Fruit fly (Drosophila melanogaster) whole organism, embryonic: Measurements from ENCODE around the gene CG10011.

Source experiments
- Asciz ChIP-seq: fragments of 200-800 bp; sonication (Bioruptor generic); optimal IDR thresholded peaks from 2 replicates; lab custom pipeline; 2017; ENCODE audit warnings: missing biosample characterization, mild to moderate bottlenecking, missing genetic modification characterization, missing genetic modification reagents
- CG10462 ChIP-seq: fragments of 200-800 bp; sonication (Bioruptor generic); optimal IDR thresholded peaks from 2 replicates; lab custom pipeline; 2016; ENCODE audit warnings: missing biosample characterization, missing genetic modification characterization
- CG11695 ChIP-seq: fragments of 200-800 bp; sonication (Bioruptor generic); IDR thresholded peaks from 3 replicates; pipeline ENCODE4 v1.3.6; 2022; ENCODE audit warnings: missing biosample characterization, missing genetic modification characterization
- CG11723 ChIP-seq: fragments of 200-800 bp; sonication (Bioruptor generic); optimal IDR thresholded peaks from 2 replicates; lab custom pipeline; 2017; ENCODE audit warnings: missing biosample characterization, mild to moderate bottlenecking, missing genetic modification characterization
- CG12236 ChIP-seq: fragments of 200-800 bp; sonication (Bioruptor generic); optimal IDR thresholded peaks from 2 replicates; lab custom pipeline; 2016; ENCODE audit warnings: missing biosample characterization, missing genetic modification characterization
- CG1792 ChIP-seq: fragments of 200-800 bp; sonication (Bioruptor generic); optimal IDR thresholded peaks from 2 replicates; lab custom pipeline; 2016; ENCODE audit warnings: missing biosample characterization, missing genetic modification characterization
- CG2120 ChIP-seq: fragments of 200-800 bp; sonication (Bioruptor generic); optimal IDR thresholded peaks from 3 replicates; lab custom pipeline; 2016; ENCODE audit warnings: missing biosample characterization, missing genetic modification characterization
- CG3163 ChIP-seq: fragments of 200-800 bp; sonication (Bioruptor generic); optimal IDR thresholded peaks from 3 replicates; lab custom pipeline; 2016; ENCODE audit warnings: missing biosample characterization, missing genetic modification characterization
- CG3281 ChIP-seq: fragments of 200-800 bp; sonication (Bioruptor generic); optimal IDR thresholded peaks from 3 replicates; lab custom pipeline; 2017; ENCODE audit warnings: missing biosample characterization, mild to moderate bottlenecking, missing genetic modification characterization
- CG5180 ChIP-seq: fragments of 200-800 bp; sonication (Bioruptor generic); optimal IDR thresholded peaks from 3 replicates; lab custom pipeline; 2017; ENCODE audit warnings: missing biosample characterization, missing genetic modification characterization, mild to moderate bottlenecking, moderate library complexity, missing genetic modification reagents
- CG6791 ChIP-seq: fragments of 200-800 bp; sonication (Bioruptor generic); IDR thresholded peaks from 3 replicates; pipeline ENCODE4 v1.3.6; 2022; ENCODE audit warnings: missing biosample characterization, missing genetic modification characterization; ENCODE audit not compliant: partially characterized antibody
- CG7745 ChIP-seq: fragments of 200-800 bp; sonication (Bioruptor generic); optimal IDR thresholded peaks from 2 replicates; lab custom pipeline; 2018; ENCODE audit warnings: missing biosample characterization, mild to moderate bottlenecking, missing genetic modification characterization, moderate library complexity
- CG7963 ChIP-seq: fragments of 200-800 bp; sonication (Bioruptor generic); IDR thresholded peaks from 3 replicates; pipeline ENCODE4 v1.3.6; 2022; ENCODE audit warnings: missing biosample characterization, missing genetic modification characterization; ENCODE audit not compliant: partially characterized antibody
- CG8924 ChIP-seq: fragments of 200-800 bp; optimal IDR thresholded peaks from 3 replicates; lab custom pipeline; 2019; ENCODE audit warnings: missing biosample characterization, mild to moderate bottlenecking, missing genetic modification characterization, moderate library complexity
- CG9797 ChIP-seq: fragments of 200-800 bp; sonication (Bioruptor generic); optimal IDR thresholded peaks from 3 replicates; lab custom pipeline; 2018; ENCODE audit warnings: missing biosample characterization, mild to moderate bottlenecking, missing genetic modification characterization
- CTCF ChIP-seq: fragments of 200-800 bp; sonication (Bioruptor generic); optimal IDR thresholded peaks from 2 replicates; lab custom pipeline; 2017; ENCODE audit warnings: missing biosample characterization, mild to moderate bottlenecking, missing genetic modification characterization, moderate library complexity
- D19B ChIP-seq: fragments of 200-800 bp; sonication (Bioruptor generic); optimal IDR thresholded peaks from 2 replicates; lab custom pipeline; 2017; ENCODE audit warnings: missing biosample characterization, mild to moderate bottlenecking, missing genetic modification characterization
- Deaf1 ChIP-seq: fragments of 200-800 bp; optimal IDR thresholded peaks from 3 replicates; lab custom pipeline; 2019; ENCODE audit warnings: missing biosample characterization, mild to moderate bottlenecking, missing genetic modification characterization, moderate library complexity
- Doc2 ChIP-seq: fragments of 200-800 bp; sonication (Bioruptor generic); IDR thresholded peaks from 2 replicates; pipeline ENCODE4 v1.3.6; 2022; ENCODE audit warnings: missing biosample characterization, missing genetic modification characterization
- ERR ChIP-seq: fragments of 200-800 bp; sonication (Bioruptor generic); optimal IDR thresholded peaks from 2 replicates; lab custom pipeline; 2016; ENCODE audit warnings: missing biosample characterization, missing genetic modification characterization
- Eip74EF ChIP-seq, 2 experiments: fragments of 200-800 bp in 1 of 2; fragments of >200 bp in 1 of 2; sonication (Bioruptor generic) in 1 of 2; optimal IDR thresholded peaks; 2 replicates each; lab custom pipeline; 2017 to 2019; ENCODE audit warnings: missing biosample characterization in 2 of 2, missing genetic modification characterization in 2 of 2, mild to moderate bottlenecking in 1 of 2, moderate library complexity in 1 of 2
- Gsc ChIP-seq: fragments of 200-800 bp; sonication (Bioruptor generic); IDR thresholded peaks from 2 replicates; pipeline ENCODE4 v1.3.6; 2022; ENCODE audit warnings: missing biosample characterization, missing genetic modification characterization
- Gug ChIP-seq: fragments of 200-800 bp; sonication (Bioruptor generic); IDR thresholded peaks from 4 replicates; pipeline ENCODE4 v1.3.6; 2022; ENCODE audit warnings: missing biosample characterization, missing genetic modification characterization
- Med ChIP-seq: fragments of 200-800 bp; sonication (Bioruptor generic); peaks from one replicate; lab custom pipeline; 2016; ENCODE audit warnings: missing biosample characterization, missing genetic modification characterization, mild to moderate bottlenecking, inconsistent platforms, moderate library complexity
- NFAT ChIP-seq: fragments of 200-800 bp; sonication (Bioruptor generic); IDR thresholded peaks from 2 replicates; pipeline ENCODE4 v1.3.6; 2022; ENCODE audit warnings: missing biosample characterization, missing genetic modification characterization
- Optix ChIP-seq: fragments of 200-800 bp; sonication (Bioruptor generic); IDR thresholded peaks from 3 replicates; pipeline ENCODE4 v1.3.6; 2022; ENCODE audit warnings: missing biosample characterization, missing genetic modification characterization
- Pdp1 ChIP-seq, 2 experiments: fragments of 200-800 bp; sonication (Bioruptor generic); optimal IDR thresholded peaks; 3 replicates each; lab custom pipeline; 2016; ENCODE audit warnings: missing biosample characterization in 2 of 2, missing genetic modification characterization in 2 of 2, mild to moderate bottlenecking in 1 of 2, moderate library complexity in 1 of 2
- Trl ChIP-seq, 3 experiments: fragments of >200 bp in 2 of 3; fragments of 200-800 bp in 1 of 3; sonication (Bioruptor generic) in 1 of 3; optimal IDR thresholded peaks; 2 replicates in 1 of 3; 3 replicates in 2 of 3; lab custom pipeline; 2016 to 2017; ENCODE audit warnings: missing biosample characterization in 1 of 3, missing genetic modification characterization in 1 of 3
- ap ChIP-seq: fragments of 200-800 bp; sonication (Bioruptor generic); IDR thresholded peaks from 2 replicates; pipeline ENCODE4 v1.3.6; 2022; ENCODE audit warnings: missing biosample characterization, missing genetic modification characterization
- bowl ChIP-seq: fragments of 200-800 bp; sonication (Bioruptor generic); IDR thresholded peaks from 2 replicates; pipeline ENCODE4 v1.3.6; 2022; ENCODE audit warnings: missing biosample characterization, missing genetic modification characterization
- ci ChIP-seq: fragments of 200-800 bp; sonication (Bioruptor generic); IDR thresholded peaks from 3 replicates; pipeline ENCODE4 v1.3.6; 2022; ENCODE audit warnings: missing biosample characterization, missing genetic modification characterization
- cwo ChIP-seq: fragments of 200-800 bp; sonication (Bioruptor generic); optimal IDR thresholded peaks from 3 replicates; lab custom pipeline; 2017; ENCODE audit warnings: missing biosample characterization, missing genetic modification characterization, mild to moderate bottlenecking, moderate library complexity, missing genetic modification reagents
- gem ChIP-seq: fragments of 200-800 bp; sonication (Bioruptor generic); optimal IDR thresholded peaks from 2 replicates; lab custom pipeline; 2019; ENCODE audit warnings: missing biosample characterization, mild to moderate bottlenecking, missing genetic modification characterization, moderate library complexity
- hbn ChIP-seq: fragments of 200-800 bp; sonication (Bioruptor generic); IDR thresholded peaks from 2 replicates; pipeline ENCODE4 v1.3.6; 2022; ENCODE audit warnings: missing biosample characterization, missing genetic modification characterization; ENCODE audit not compliant: partially characterized antibody
- her ChIP-seq: fragments of 200-800 bp; sonication (Bioruptor generic); optimal IDR thresholded peaks from 2 replicates; lab custom pipeline; 2016; ENCODE audit warnings: missing biosample characterization, missing genetic modification characterization
- inv ChIP-seq: fragments of 200-800 bp; sonication (Bioruptor generic); IDR thresholded peaks from 2 replicates; pipeline ENCODE4 v1.3.6; 2022; ENCODE audit warnings: missing biosample characterization, missing genetic modification characterization; ENCODE audit not compliant: partially characterized antibody
- lov ChIP-seq, 2 experiments: fragments of 200-800 bp in 1 of 2; fragments of >200 bp in 1 of 2; sonication (Bioruptor generic) in 1 of 2; IDR thresholded peaks in 1 of 2; optimal IDR thresholded peaks in 1 of 2; 2 replicates in 1 of 2; 3 replicates in 1 of 2; pipeline versions ENCODE4 v1.3.6 to Lab custom; 2017 to 2022; ENCODE audit warnings: missing biosample characterization in 1 of 2, missing genetic modification characterization in 1 of 2
- nerfin-2 ChIP-seq: fragments of 200-800 bp; sonication (Bioruptor generic); IDR thresholded peaks from 2 replicates; pipeline ENCODE4 v1.3.6; 2022; ENCODE audit warnings: missing biosample characterization, missing genetic modification characterization; ENCODE audit not compliant: partially characterized antibody
- oc ChIP-seq: fragments of 200-800 bp; sonication (Bioruptor generic); optimal IDR thresholded peaks from 2 replicates; lab custom pipeline; 2018; ENCODE audit warnings: missing biosample characterization, mild to moderate bottlenecking, missing genetic modification characterization, moderate library complexity
- phol ChIP-seq: fragments of 200-800 bp; sonication (Bioruptor generic); optimal IDR thresholded peaks from 3 replicates; lab custom pipeline; 2018; ENCODE audit warnings: missing biosample characterization, mild to moderate bottlenecking, missing genetic modification characterization, moderate library complexity
- pita ChIP-seq: fragments of 200-800 bp; sonication (Bioruptor generic); optimal IDR thresholded peaks from 2 replicates; lab custom pipeline; 2017; ENCODE audit warnings: missing biosample characterization, mild to moderate bottlenecking, missing genetic modification characterization
- prd ChIP-seq, 3 experiments: fragments of >200 bp in 2 of 3; fragments of 200-800 bp in 1 of 3; sonication (Bioruptor generic) in 1 of 3; optimal IDR thresholded peaks in 2 of 3; IDR thresholded peaks in 1 of 3; 2 replicates in 2 of 3; 3 replicates in 1 of 3; pipeline versions ENCODE4 v1.3.6 to Lab custom; 2017 to 2022; ENCODE audit warnings: missing biosample characterization in 1 of 3, missing genetic modification characterization in 1 of 3
- row ChIP-seq: fragments of 200-800 bp; sonication (Bioruptor generic); IDR thresholded peaks from 3 replicates; pipeline ENCODE4 v1.3.6; 2022; ENCODE audit warnings: missing biosample characterization, missing genetic modification characterization
- salm ChIP-seq: fragments of 200-800 bp; sonication (Bioruptor generic); optimal IDR thresholded peaks from 2 replicates; lab custom pipeline; 2018; ENCODE audit warnings: missing biosample characterization, mild to moderate bottlenecking, missing genetic modification characterization
- schlank ChIP-seq: fragments of 200-800 bp; sonication (Bioruptor generic); optimal IDR thresholded peaks from 2 replicates; lab custom pipeline; 2018; ENCODE audit warnings: missing biosample characterization, mild to moderate bottlenecking, missing genetic modification characterization
- toy ChIP-seq: fragments of 200-800 bp; sonication (Bioruptor generic); IDR thresholded peaks from 2 replicates; pipeline ENCODE4 v1.3.6; 2022; ENCODE audit warnings: missing biosample characterization, missing genetic modification characterization
- twi ChIP-seq: fragments of 200-800 bp; optimal IDR thresholded peaks from 2 replicates; lab custom pipeline; 2019; ENCODE audit warnings: missing biosample characterization, mild to moderate bottlenecking, missing genetic modification characterization, moderate library complexity
- wek ChIP-seq: fragments of 200-800 bp; sonication (Bioruptor generic); optimal IDR thresholded peaks from 3 replicates; lab custom pipeline; 2018; ENCODE audit warnings: missing biosample characterization, mild to moderate bottlenecking, missing genetic modification characterization, moderate library complexity
- zen2 ChIP-seq: fragments of 200-800 bp; sonication (Bioruptor generic); IDR thresholded peaks from 3 replicates; pipeline ENCODE4 v1.3.6; 2022; ENCODE audit warnings: missing biosample characterization, missing genetic modification characterization; ENCODE audit not compliant: partially characterized antibody
- zf30C ChIP-seq: fragments of 200-800 bp; sonication (Bioruptor generic); optimal IDR thresholded peaks from 3 replicates; lab custom pipeline; 2018; ENCODE audit warnings: missing biosample characterization, mild to moderate bottlenecking, missing genetic modification characterization

CG10011 gene

dm6 chr3R:28633746-28634145 lies 1.2 kb downstream of the CG10011 start (continued):
- TF ChIP-seq Asciz (GFP tag; lab: Kevin White, UChicago) (no peak), Med (GFP tag; lab: Kevin White, UChicago) (peak; percentile 47), CG6791 (GFP tag; lab: Robert Waterston, UW) (no peak), gem (tag; lab: Kevin White, UChicago) (peak; percentile 57), lov (optimal IDR thresholded peaks at IDR 0.05; lab: Kevin White, UChicago) (no peak), lov (GFP tag; IDR thresholded peaks at IDR 0.05; lab: Robert Waterston, UW) (no peak), Pdp1 (GFP tag; optimal IDR thresholded peaks at IDR 0.05; lab: Kevin White, UChicago) (no peak), row (GFP tag; lab: Robert Waterston, UW) (peak; percentile 29; the same call in 1 of the 3 replicates), prd (optimal IDR thresholded peaks at IDR 0.05; lab: Kevin White, UChicago) (no peak), prd (GFP tag; IDR thresholded peaks at IDR 0.05; lab: Robert Waterston, UW) (no peak), CG7745 (tag; lab: Kevin White, UChicago) (no peak), CG3281 (GFP tag; lab: Kevin White, UChicago) (no peak), inv (GFP tag; lab: Robert Waterston, UW) (no peak), Gug (GFP tag; lab: Robert Waterston, UW) (no peak), bowl (no peak), ap (GFP tag; lab: Robert Waterston, UW) (no peak), ERR (no peak), hbn (GFP tag; lab: Robert Waterston, UW) (no peak), cwo (GFP tag; lab: Kevin White, UChicago) (no peak), zf30C (GFP tag; lab: Kevin White, UChicago) (no peak), Gsc (GFP tag; lab: Robert Waterston, UW) (no peak), ci (GFP tag; lab: Robert Waterston, UW) (no peak), NFAT (GFP tag; lab: Robert Waterston, UW) (no peak), D19B (GFP tag; lab: Kevin White, UChicago) (no peak), CG10462 (GFP tag; lab: Kevin White, UChicago) (no peak), schlank (tag; lab: Kevin White, UChicago) (no peak), phol (peak; percentile 9), CG11695 (GFP tag; lab: Robert Waterston, UW) (peak; percentile 38; the same call in 1 of the 3 replicates), nerfin-2 (GFP tag; lab: Robert Waterston, UW) (no peak), Optix (GFP tag; lab: Robert Waterston, UW) (no peak), CTCF (GFP tag; lab: Kevin White, UChicago) (no peak), CG11723 (GFP tag; lab: Kevin White, UChicago) (no peak), Eip74EF (GFP tag; optimal IDR thresholded peaks at IDR 0.05; lab: Kevin White, UChicago) (no peak), oc (tag; lab: Kevin White, UChicago) (no peak), salm (tag; lab: Kevin White, UChicago) (no peak), CG1792 (GFP tag; lab: Kevin White, UChicago) (no peak), Deaf1 (tag; lab: Kevin White, UChicago) (no peak), Doc2 (GFP tag; lab: Robert Waterston, UW) (no peak), wek (GFP tag; lab: Kevin White, UChicago) (no peak), CG3163 (GFP tag; lab: Kevin White, UChicago) (no peak), CG12236 (GFP tag; lab: Kevin White, UChicago) (no peak), zen2 (GFP tag; lab: Robert Waterston, UW) (no peak), CG7963 (GFP tag; lab: Robert Waterston, UW) (no peak), CG9797 (GFP tag; lab: Kevin White, UChicago) (no peak), Trl (optimal IDR thresholded peaks at IDR 0.05; lab: Kevin White, UChicago) (no peak), Trl (GFP tag; optimal IDR thresholded peaks at IDR 0.05; lab: Kevin White, UChicago) (no peak), her (GFP tag; lab: Kevin White, UChicago) (no peak), twi (no peak), CG2120 (GFP tag; lab: Kevin White, UChicago) (peak; percentile 3), CG5180 (GFP tag; lab: Kevin White, UChicago) (no peak), CG8924 (tag; lab: Kevin White, UChicago) (no peak), toy (GFP tag; lab: Robert Waterston, UW) (no peak), pita (GFP tag; lab: Kevin White, UChicago) (no peak)
